Fruit fly (Drosophila melanogaster) whole organism, embryonic: Measurements from ENCODE around the gene Rad17.

Experiments
- ATbp ChIP-seq: fragments of 200-800 bp; sonication (Bioruptor generic); optimal IDR thresholded peaks from 2 replicates; lab custom pipeline; 2017; ENCODE audit warnings: missing biosample characterization, mild to moderate bottlenecking, missing genetic modification characterization, missing genetic modification reagents
- Adf1 ChIP-seq: fragments of 200-800 bp; sonication (Bioruptor generic); IDR thresholded peaks from 2 replicates; pipeline ENCODE4 v1.3.6; 2022; ENCODE audit warnings: missing biosample characterization, missing genetic modification characterization
- Bteb2 ChIP-seq: fragments of 200-800 bp; sonication (Bioruptor generic); optimal IDR thresholded peaks from 2 replicates; lab custom pipeline; 2016; ENCODE audit warnings: missing biosample characterization, missing genetic modification characterization
- CG12071 ChIP-seq: fragments of 200-800 bp; sonication (Bioruptor generic); optimal IDR thresholded peaks from 3 replicates; lab custom pipeline; 2018; ENCODE audit warnings: missing biosample characterization, mild to moderate bottlenecking, missing genetic modification characterization
- CG12769 ChIP-seq: fragments of 200-800 bp; sonication (Bioruptor generic); optimal IDR thresholded peaks from 2 replicates; lab custom pipeline; 2019; ENCODE audit warnings: missing biosample characterization, mild to moderate bottlenecking, missing genetic modification characterization, moderate library complexity
- CG13287 ChIP-seq: fragments of 200-800 bp; sonication (Bioruptor generic); IDR thresholded peaks from 2 replicates; pipeline ENCODE4 v1.3.6; 2022; ENCODE audit warnings: missing biosample characterization, missing genetic modification characterization; ENCODE audit not compliant: partially characterized antibody
- CG14710 ChIP-seq: fragments of 200-800 bp; sonication (Bioruptor generic); optimal IDR thresholded peaks from 3 replicates; lab custom pipeline; 2019; ENCODE audit warnings: missing biosample characterization, mild to moderate bottlenecking, missing genetic modification characterization, moderate library complexity
- CG15269 ChIP-seq: fragments of 200-800 bp; sonication (Bioruptor generic); optimal IDR thresholded peaks from 2 replicates; lab custom pipeline; 2018; ENCODE audit warnings: missing biosample characterization, mild to moderate bottlenecking, missing genetic modification characterization, moderate library complexity
- CG15514 ChIP-seq: fragments of 200-800 bp; sonication (Bioruptor generic); optimal IDR thresholded peaks from 3 replicates; lab custom pipeline; 2017; ENCODE audit warnings: missing biosample characterization, missing genetic modification characterization, mild to moderate bottlenecking, moderate library complexity, missing genetic modification reagents
- CG1603 ChIP-seq: fragments of 200-800 bp; sonication (Bioruptor generic); optimal IDR thresholded peaks from 2 replicates; lab custom pipeline; 2019; ENCODE audit warnings: missing biosample characterization, mild to moderate bottlenecking, missing genetic modification characterization, moderate library complexity
- CG1647 ChIP-seq: fragments of 200-800 bp; sonication (Bioruptor generic); optimal IDR thresholded peaks from 3 replicates; lab custom pipeline; 2016; ENCODE audit warnings: missing biosample characterization, missing genetic modification characterization
- CG16815 ChIP-seq: fragments of 200-800 bp; sonication (Bioruptor generic); optimal IDR thresholded peaks from 3 replicates; lab custom pipeline; 2017; ENCODE audit warnings: missing biosample characterization, mild to moderate bottlenecking, missing genetic modification characterization
- CG17568 ChIP-seq: fragments of 200-800 bp; sonication (Bioruptor generic); optimal IDR thresholded peaks from 2 replicates; lab custom pipeline; 2018; ENCODE audit warnings: missing biosample characterization, mild to moderate bottlenecking, missing genetic modification characterization, moderate library complexity
- CG2202 ChIP-seq: fragments of 200-800 bp; sonication (Bioruptor generic); optimal IDR thresholded peaks from 2 replicates; lab custom pipeline; 2018; ENCODE audit warnings: missing biosample characterization, mild to moderate bottlenecking, missing genetic modification characterization
- CG2712 ChIP-seq: fragments of 200-800 bp; optimal IDR thresholded peaks from 3 replicates; lab custom pipeline; 2019; ENCODE audit warnings: missing biosample characterization, mild to moderate bottlenecking, missing genetic modification characterization, moderate library complexity
- CG31224 ChIP-seq: fragments of 200-800 bp; sonication (Bioruptor generic); IDR thresholded peaks from 2 replicates; pipeline ENCODE4 v1.3.6; 2022; ENCODE audit warnings: missing biosample characterization, missing genetic modification characterization
- CG31365 ChIP-seq: fragments of 200-800 bp; sonication (Bioruptor generic); optimal IDR thresholded peaks from 2 replicates; lab custom pipeline; 2018; ENCODE audit warnings: missing biosample characterization, mild to moderate bottlenecking, missing genetic modification characterization
- CG3163 ChIP-seq: fragments of 200-800 bp; sonication (Bioruptor generic); optimal IDR thresholded peaks from 3 replicates; lab custom pipeline; 2016; ENCODE audit warnings: missing biosample characterization, missing genetic modification characterization
- CG3838 ChIP-seq: fragments of 200-800 bp; sonication (Bioruptor generic); optimal IDR thresholded peaks from 3 replicates; lab custom pipeline; 2016; ENCODE audit warnings: missing biosample characterization, missing genetic modification characterization
- CG3847 ChIP-seq: fragments of 200-800 bp; sonication (Bioruptor generic); IDR thresholded peaks from 2 replicates; pipeline ENCODE4 v1.3.6; 2022; ENCODE audit warnings: missing biosample characterization, missing genetic modification characterization
- CG4282 ChIP-seq: fragments of 200-800 bp; sonication (Bioruptor generic); optimal IDR thresholded peaks from 2 replicates; lab custom pipeline; 2016; ENCODE audit warnings: missing biosample characterization, missing genetic modification characterization
- CG6175 ChIP-seq: fragments of 200-800 bp; sonication (Bioruptor generic); IDR thresholded peaks from 3 replicates; pipeline ENCODE4 v1.3.6; 2022; ENCODE audit warnings: missing biosample characterization, missing genetic modification characterization
- CG6813 ChIP-seq: fragments of 200-800 bp; sonication (Bioruptor generic); optimal IDR thresholded peaks from 2 replicates; lab custom pipeline; 2017; ENCODE audit warnings: missing biosample characterization, missing genetic modification characterization, mild to moderate bottlenecking, moderate library complexity, missing genetic modification reagents
- CG7372 ChIP-seq: fragments of 200-800 bp; sonication (Bioruptor generic); IDR thresholded peaks from 2 replicates; pipeline ENCODE4 v1.3.6; 2022; ENCODE audit warnings: missing biosample characterization, missing genetic modification characterization
- CG9797 ChIP-seq: fragments of 200-800 bp; sonication (Bioruptor generic); optimal IDR thresholded peaks from 3 replicates; lab custom pipeline; 2018; ENCODE audit warnings: missing biosample characterization, mild to moderate bottlenecking, missing genetic modification characterization
- E2f2 ChIP-seq: fragments of 200-800 bp; sonication (Bioruptor generic); IDR thresholded peaks from 2 replicates; pipeline ENCODE4 v1.3.6; 2022; ENCODE audit warnings: missing biosample characterization, missing genetic modification characterization
- Fer3 ChIP-seq: fragments of 200-800 bp; sonication (Bioruptor generic); optimal IDR thresholded peaks from 2 replicates; lab custom pipeline; 2018; ENCODE audit warnings: missing biosample characterization, mild to moderate bottlenecking, missing genetic modification characterization, moderate library complexity
- HLH54F ChIP-seq: fragments of 200-800 bp; sonication (Bioruptor generic); optimal IDR thresholded peaks from 3 replicates; lab custom pipeline; 2016; ENCODE audit warnings: missing biosample characterization, missing genetic modification characterization
- Hr39 ChIP-seq: fragments of >200 bp; optimal IDR thresholded peaks from 2 replicates; lab custom pipeline; 2017
- Mad ChIP-seq: fragments of 200-800 bp; sonication (Bioruptor generic); optimal IDR thresholded peaks from 2 replicates; lab custom pipeline; 2016; ENCODE audit warnings: missing biosample characterization, missing genetic modification characterization
- Mes4 ChIP-seq: fragments of 200-800 bp; sonication (Bioruptor generic); optimal IDR thresholded peaks from 2 replicates; lab custom pipeline; 2016; ENCODE audit warnings: missing biosample characterization, missing genetic modification characterization
- Opbp ChIP-seq: fragments of 200-800 bp; sonication (Bioruptor generic); IDR thresholded peaks from 3 replicates; pipeline ENCODE4 v1.3.6; 2022; ENCODE audit warnings: missing biosample characterization, missing genetic modification characterization; ENCODE audit not compliant: partially characterized antibody
- Side ChIP-seq: fragments of 200-800 bp; sonication (Bioruptor generic); optimal IDR thresholded peaks from 2 replicates; lab custom pipeline; 2016; ENCODE audit warnings: missing biosample characterization, missing genetic modification characterization
- Stat92E ChIP-seq, 3 experiments: fragments of >200 bp in 2 of 3; fragments of 200-800 bp in 1 of 3; sonication (Bioruptor generic) in 1 of 3; optimal IDR thresholded peaks; 2 replicates each; lab custom pipeline; 2017 to 2019; ENCODE audit warnings: missing biosample characterization in 3 of 3, missing genetic modification characterization in 3 of 3, mild to moderate bottlenecking in 1 of 3, moderate library complexity in 1 of 3
- Trl ChIP-seq, 3 experiments: fragments of >200 bp in 2 of 3; fragments of 200-800 bp in 1 of 3; sonication (Bioruptor generic) in 1 of 3; optimal IDR thresholded peaks; 2 replicates in 1 of 3; 3 replicates in 2 of 3; lab custom pipeline; 2016 to 2017; ENCODE audit warnings: missing biosample characterization in 1 of 3, missing genetic modification characterization in 1 of 3
- al ChIP-seq: fragments of 200-800 bp; sonication (Bioruptor generic); IDR thresholded peaks from 2 replicates; pipeline ENCODE4 v1.3.6; 2022; ENCODE audit warnings: missing biosample characterization, missing genetic modification characterization
- ase ChIP-seq: fragments of 200-800 bp; sonication (Bioruptor generic); IDR thresholded peaks from 3 replicates; pipeline ENCODE4 v1.3.6; 2022; ENCODE audit warnings: missing biosample characterization, missing genetic modification characterization
- dm ChIP-seq: fragments of 200-800 bp; sonication (Bioruptor generic); optimal IDR thresholded peaks from 3 replicates; lab custom pipeline; 2016; ENCODE audit warnings: missing biosample characterization, missing genetic modification characterization
- dysf ChIP-seq: fragments of 200-800 bp; sonication (Bioruptor generic); IDR thresholded peaks from 3 replicates; pipeline ENCODE4 v1.3.6; 2022; ENCODE audit warnings: missing biosample characterization, missing genetic modification characterization
- en ChIP-seq: fragments of 200-800 bp; sonication (Bioruptor generic); optimal IDR thresholded peaks from 2 replicates; lab custom pipeline; 2016; ENCODE audit warnings: missing biosample characterization, missing genetic modification characterization
- fd102C ChIP-seq: fragments of 200-800 bp; sonication (Bioruptor generic); optimal IDR thresholded peaks from 2 replicates; lab custom pipeline; 2018; ENCODE audit warnings: missing biosample characterization, mild to moderate bottlenecking, missing genetic modification characterization, moderate library complexity
- ftz-f1 ChIP-seq: fragments of 200-800 bp; sonication (Bioruptor generic); optimal IDR thresholded peaks from 2 replicates; lab custom pipeline; 2016; ENCODE audit warnings: missing biosample characterization, missing genetic modification characterization
- gfzf ChIP-seq: fragments of 200-800 bp; sonication (Bioruptor generic); optimal IDR thresholded peaks from 2 replicates; lab custom pipeline; 2016; ENCODE audit warnings: missing biosample characterization, mild to moderate bottlenecking, missing genetic modification characterization, moderate library complexity
- insv ChIP-seq, 2 experiments: fragments of 200-800 bp; sonication (Bioruptor generic); optimal IDR thresholded peaks; 3 replicates each; lab custom pipeline; 2016 to 2018; ENCODE audit warnings: missing biosample characterization in 2 of 2, missing genetic modification characterization in 2 of 2
- mirr ChIP-seq: fragments of 200-800 bp; sonication (Bioruptor generic); optimal IDR thresholded peaks from 3 replicates; lab custom pipeline; 2018; ENCODE audit warnings: missing biosample characterization, mild to moderate bottlenecking, missing genetic modification characterization
- nerfin-1 ChIP-seq: fragments of 200-800 bp; sonication (Bioruptor generic); optimal IDR thresholded peaks from 3 replicates; lab custom pipeline; 2019; ENCODE audit warnings: missing biosample characterization, mild to moderate bottlenecking, missing genetic modification characterization, moderate library complexity
- psq ChIP-seq: fragments of 200-800 bp; sonication (Bioruptor generic); optimal IDR thresholded peaks from 2 replicates; lab custom pipeline; 2017; ENCODE audit warnings: missing biosample characterization, missing genetic modification characterization
- pzg ChIP-seq: fragments of 200-800 bp; sonication (Bioruptor generic); optimal IDR thresholded peaks from 3 replicates; lab custom pipeline; 2018; ENCODE audit warnings: missing biosample characterization, mild to moderate bottlenecking, missing genetic modification characterization, moderate library complexity
- tio ChIP-seq: fragments of 200-800 bp; sonication (Bioruptor generic); optimal IDR thresholded peaks from 2 replicates; lab custom pipeline; 2017; ENCODE audit warnings: missing biosample characterization, missing genetic modification characterization, inconsistent platforms
- trh ChIP-seq: fragments of 200-800 bp; sonication (Bioruptor generic); optimal IDR thresholded peaks from 2 replicates; lab custom pipeline; 2016; ENCODE audit warnings: missing biosample characterization, missing genetic modification characterization
- usp ChIP-seq: fragments of >200 bp; optimal IDR thresholded peaks from 2 replicates; lab custom pipeline; 2017; ENCODE audit warnings: missing biosample characterization, missing genetic modification characterization

Gene Rad17

DNA sequence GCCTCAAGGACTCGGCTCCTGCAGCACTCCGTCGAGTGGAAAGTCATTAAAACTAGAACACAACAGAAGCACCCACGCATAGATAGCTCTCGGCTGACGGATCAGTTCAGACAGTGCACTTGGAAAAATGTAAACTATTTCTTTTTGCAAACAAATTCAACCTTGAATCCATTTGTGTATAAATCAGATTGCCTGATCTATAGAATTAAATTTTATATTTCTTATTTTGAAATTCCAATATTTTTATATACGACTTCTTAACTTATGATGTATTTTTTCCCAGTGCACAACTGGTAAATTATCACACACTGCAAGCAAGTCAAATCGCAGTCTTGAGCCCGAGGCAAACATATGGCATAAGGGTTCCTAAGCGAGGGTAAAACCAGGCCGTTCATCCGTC, 11.8 kb upstream of the Rad17 start (continued):
- TF ChIP-seq insv (GFP tag; optimal IDR thresholded peaks at IDR 0.05; lab: Kevin White, UChicago) (no peak), CG2202 (peak; percentile 36), CG6813 (GFP tag; lab: Kevin White, UChicago) (peak; percentile 74), pzg (GFP tag; lab: Kevin White, UChicago) (no peak), CG2712 (peak; percentile 90), gfzf (GFP tag; lab: Kevin White, UChicago) (no peak), Fer3 (tag; lab: Kevin White, UChicago) (no peak), dysf (GFP tag; lab: Robert Waterston, UW) (peak; percentile 54; the same call in 1 of the 3 replicates), CG31365 (tag; lab: Kevin White, UChicago) (no peak), CG4282 (no peak), dm (GFP tag; lab: Kevin White, UChicago) (no peak), Bteb2 (GFP tag; lab: Kevin White, UChicago) (no peak), CG1603 (tag; lab: Kevin White, UChicago) (peak; percentile 49), Mad (GFP tag; lab: Kevin White, UChicago) (no peak), HLH54F (no peak), CG12071 (GFP tag; lab: Kevin White, UChicago) (no peak), CG14710 (tag; lab: Kevin White, UChicago) (peak; percentile 82), CG3847 (GFP tag; lab: Robert Waterston, UW) (no peak), Mes4 (GFP tag; lab: Kevin White, UChicago) (no peak), CG6175 (GFP tag; lab: Robert Waterston, UW) (no peak), ase (GFP tag; lab: Robert Waterston, UW) (no peak), Adf1 (GFP tag; lab: Robert Waterston, UW) (no peak), usp (GFP tag; lab: Kevin White, UChicago) (no peak), en (GFP tag; lab: Kevin White, UChicago) (no peak), CG17568 (GFP tag; lab: Kevin White, UChicago) (no peak), CG12769 (tag; lab: Kevin White, UChicago) (no peak), CG3838 (GFP tag; lab: Kevin White, UChicago) (no peak), CG16815 (GFP tag; lab: Kevin White, UChicago) (peak; percentile 62), CG1647 (GFP tag; lab: Kevin White, UChicago) (no peak), CG31224 (GFP tag; lab: Robert Waterston, UW) (no peak; the same call in 1 of the 2 replicates), fd102C (GFP tag; lab: Kevin White, UChicago) (peak; percentile 84), Trl (optimal IDR thresholded peaks at IDR 0.05; lab: Kevin White, UChicago) (no peak), Trl (GFP tag; optimal IDR thresholded peaks at IDR 0.05; lab: Kevin White, UChicago) (no peak), Hr39 (lab: Kevin White, UChicago) (no peak), al (GFP tag; lab: Robert Waterston, UW) (no peak), Side (GFP tag; lab: Kevin White, UChicago) (peak; percentile 24), Stat92E (GFP tag; optimal IDR thresholded peaks at IDR 0.05; lab: Kevin White, UChicago) (peak in 1 of 3 experiments; percentile 46), nerfin-1 (peak; percentile 64), trh (GFP tag; lab: Kevin White, UChicago) (no peak), CG15269 (peak; percentile 31), tio (peak; percentile 52), CG13287 (GFP tag; lab: Robert Waterston, UW) (no peak), psq (GFP tag; lab: Kevin White, UChicago) (no peak), mirr (GFP tag; lab: Kevin White, UChicago) (no peak), CG9797 (no peak), CG15514 (GFP tag; lab: Kevin White, UChicago) (no peak), CG7372 (GFP tag; lab: Robert Waterston, UW) (no peak), ATbp (GFP tag; lab: Kevin White, UChicago) (peak; percentile 22), E2f2 (GFP tag; lab: Robert Waterston, UW) (peak; percentile 20; the same call in 1 of the 2 replicates), Opbp (GFP tag; lab: Robert Waterston, UW) (no peak), ftz-f1 (GFP tag; lab: Kevin White, UChicago) (no peak), CG3163 (no peak)
